Worm (Caenorhabditis elegans) whole organism, early embryonic: ENCODE measurements around the gene bath-31.

Experiments
- B0310.2 ChIP-seq: sonication (generic microtip); optimal IDR thresholded peaks from 2 replicates; lab custom pipeline; 2016; ENCODE audit warnings: mild to moderate bottlenecking, missing genetic modification characterization, missing compliant biosample characterization
- ama-1 ChIP-seq: fragments of 150-350 bp; optimal IDR thresholded peaks from 2 replicates; lab custom pipeline; 2014
- ceh-13 ChIP-seq: fragments of 200-800 bp; sonication (Bioruptor generic); optimal IDR thresholded peaks from 2 replicates; lab custom pipeline; 2018; ENCODE audit warnings: mild to moderate bottlenecking, missing genetic modification characterization, missing compliant biosample characterization
- ceh-36 ChIP-seq: sonication (generic microtip); optimal IDR thresholded peaks from 2 replicates; lab custom pipeline; 2016; ENCODE audit warnings: missing genetic modification characterization, inconsistent platforms, missing compliant biosample characterization
- ets-7 ChIP-seq: sonication (generic microtip); optimal IDR thresholded peaks from 2 replicates; lab custom pipeline; 2016; ENCODE audit warnings: missing genotype, missing genetic modification characterization, missing compliant biosample characterization
- tbx-11 ChIP-seq: fragments of 200-800 bp; sonication (Bioruptor generic); IDR thresholded peaks from 2 replicates; pipeline ENCODE4 v1.3.6; 2022; ENCODE audit warnings: missing genetic modification characterization, missing compliant biosample characterization

DNA sequence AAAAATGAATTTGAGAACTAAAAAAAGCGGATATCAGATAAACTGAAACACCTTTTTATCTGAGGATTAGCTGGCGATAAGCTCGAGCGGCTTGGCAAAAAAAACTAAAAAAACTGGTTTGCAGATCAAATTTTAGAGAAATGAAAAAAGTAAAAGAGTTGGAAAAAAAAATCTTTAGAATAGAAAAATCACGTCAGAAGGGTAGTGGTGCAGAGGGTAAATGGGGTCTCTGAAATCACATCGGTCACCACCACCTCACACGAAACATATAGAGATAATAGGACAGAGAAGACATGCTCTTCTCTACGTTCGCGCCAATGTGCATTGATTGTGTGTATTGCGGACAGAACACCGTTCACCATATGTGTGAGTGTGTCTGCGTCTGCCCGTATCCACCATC, 49.5 kb downstream of the bath-31 start:
- TF ChIP-seq ama-1 (lab: Kevin White, UChicago): no peak
- TF ChIP-seq ceh-13 (GFP tag; lab: Kevin White, UChicago): no peak
- TF ChIP-seq ets-7: no peak
- no peak for TF ChIP-seq ceh-36 (tag; lab: Kevin White, UChicago)
- no peak for TF ChIP-seq tbx-11 (GFP tag; lab: Robert Waterston, UW)
- no peak for TF ChIP-seq B0310.2 (tag; lab: Kevin White, UChicago)
